Worm (Caenorhabditis elegans) whole organism, young adult: Measurements from ENCODE around the gene sft-1.
A peak's percentile ranks its signal among the peaks of the same experiment; 100 is the strongest.

Source experiments
- F10E7.11 ChIP-seq: sonication (generic microtip); optimal IDR thresholded peaks from 2 replicates; lab custom pipeline; 2017; ENCODE audit warnings: mild to moderate bottlenecking, missing genetic modification characterization, moderate library complexity, missing compliant biosample characterization
- F22D6.2 ChIP-seq: sonication (generic microtip); optimal IDR thresholded peaks from 2 replicates; lab custom pipeline; 2016; ENCODE audit warnings: mild to moderate bottlenecking, missing genetic modification characterization, missing compliant biosample characterization
- F23B12.7 ChIP-seq: sonication (generic microtip); optimal IDR thresholded peaks from 2 replicates; lab custom pipeline; 2017; ENCODE audit warnings: missing genetic modification characterization, mild to moderate bottlenecking, missing compliant biosample characterization, antibody characterized with exemption, moderate library complexity; ENCODE audit not compliant: insufficient read depth
- F57C9.4 ChIP-seq: sonication (generic microtip); optimal IDR thresholded peaks from 2 replicates; lab custom pipeline; 2017; ENCODE audit warnings: mild to moderate bottlenecking, missing genetic modification characterization, missing compliant biosample characterization
- T07F8.4 ChIP-seq: sonication (generic microtip); optimal IDR thresholded peaks from 2 replicates; lab custom pipeline; 2016; ENCODE audit warnings: mild to moderate bottlenecking, missing genetic modification characterization, moderate library complexity, missing compliant biosample characterization
- Y53G8AR.9 ChIP-seq: fragments of 200-800 bp; sonication (Bioruptor generic); conservative IDR thresholded peaks from 2 replicates; pipeline ENCODE4 v1.3.6; 2022; ENCODE audit warnings: missing genetic modification reagents, missing genetic modification characterization, missing compliant biosample characterization
- Y67H2A.10 ChIP-seq: fragments of 200-800 bp; sonication (Bioruptor generic); conservative IDR thresholded peaks from 2 replicates; pipeline ENCODE4 v1.3.6; 2022; ENCODE audit warnings: missing genetic modification reagents, missing genetic modification characterization, missing compliant biosample characterization
- Y95B8A.8 ChIP-seq: fragments of 200-800 bp; sonication (Bioruptor generic); IDR thresholded peaks from 2 replicates; pipeline ENCODE4 v1.3.6; 2022; ENCODE audit warnings: missing genetic modification reagents, missing genetic modification characterization, missing compliant biosample characterization
- ZK185.1 ChIP-seq: sonication (generic microtip); optimal IDR thresholded peaks from 2 replicates; lab custom pipeline; 2016; ENCODE audit warnings: mild to moderate bottlenecking, missing genetic modification characterization, missing compliant biosample characterization; ENCODE audit not compliant: poor library complexity, severe bottlenecking
- akir-1 ChIP-seq: fragments of 200-800 bp; sonication (Bioruptor generic); optimal IDR thresholded peaks from 2 replicates; lab custom pipeline; 2018; ENCODE audit warnings: mild to moderate bottlenecking, missing genetic modification characterization, moderate library complexity, missing compliant biosample characterization
- aptf-2 ChIP-seq: fragments of 200-800 bp; sonication (Bioruptor generic); conservative IDR thresholded peaks from 2 replicates; pipeline ENCODE4 v1.3.6; 2022; ENCODE audit warnings: missing genetic modification reagents, missing genetic modification characterization, missing compliant biosample characterization
- athp-1 ChIP-seq: sonication (generic microtip); optimal IDR thresholded peaks from 2 replicates; lab custom pipeline; 2017; ENCODE audit warnings: mild to moderate bottlenecking, missing genetic modification characterization, missing compliant biosample characterization
- attf-3 ChIP-seq: fragments of 200-800 bp; sonication (Bioruptor generic); conservative IDR thresholded peaks from 2 replicates; pipeline ENCODE4 v1.3.6; 2022; ENCODE audit warnings: missing genetic modification reagents, missing genetic modification characterization, missing compliant biosample characterization
- bed-1 ChIP-seq: fragments of 200-800 bp; sonication (Bioruptor generic); IDR thresholded peaks from 2 replicates; pipeline ENCODE4 v1.3.6; 2022; ENCODE audit warnings: missing genetic modification reagents, missing genetic modification characterization, missing compliant biosample characterization
- cebp-1 ChIP-seq, 2 experiments: fragments of 200-800 bp in 1 of 2; sonication (Bioruptor generic) in 1 of 2; sonication (generic microtip) in 1 of 2; IDR thresholded peaks in 1 of 2; optimal IDR thresholded peaks in 1 of 2; 2 replicates each; pipeline versions ENCODE4 v1.3.6 to Lab custom; 2017 to 2022; ENCODE audit warnings: missing compliant biosample characterization in 2 of 2, missing genetic modification characterization in 2 of 2, mild to moderate bottlenecking in 1 of 2, missing genetic modification reagents in 1 of 2, moderate library complexity in 1 of 2
- cebp-2 ChIP-seq: fragments of 200-800 bp; sonication (Bioruptor generic); IDR thresholded peaks from 2 replicates; pipeline ENCODE4 v1.3.6; 2022; ENCODE audit warnings: missing genetic modification characterization, missing compliant biosample characterization
- ceh-40 ChIP-seq: fragments of 200-800 bp; sonication (Bioruptor generic); IDR thresholded peaks from 2 replicates; pipeline ENCODE4 v1.3.6; 2022; ENCODE audit warnings: missing genetic modification characterization, missing compliant biosample characterization
- die-1 ChIP-seq: sonication (generic microtip); optimal IDR thresholded peaks from 2 replicates; lab custom pipeline; 2016; ENCODE audit warnings: missing genotype, mild to moderate bottlenecking, missing genetic modification characterization, missing compliant biosample characterization
- dox-1 ChIP-seq: fragments of 200-800 bp; sonication (Bioruptor generic); IDR thresholded peaks from 2 replicates; pipeline ENCODE4 v1.3.6; 2022; ENCODE audit warnings: missing genetic modification reagents, missing genetic modification characterization, missing compliant biosample characterization
- dpff-1 ChIP-seq: sonication (generic microtip); optimal IDR thresholded peaks from 2 replicates; lab custom pipeline; 2017; ENCODE audit warnings: mild to moderate bottlenecking, missing genetic modification characterization, missing compliant biosample characterization
- egl-44 ChIP-seq: fragments of 200-800 bp; sonication (Bioruptor generic); IDR thresholded peaks from 2 replicates; pipeline ENCODE4 v1.3.6; 2022; ENCODE audit warnings: missing genetic modification reagents, missing genetic modification characterization, missing compliant biosample characterization
- egrh-3 ChIP-seq: fragments of 200-800 bp; sonication (Bioruptor generic); IDR thresholded peaks from 2 replicates; pipeline ENCODE4 v1.3.6; 2022; ENCODE audit warnings: missing genetic modification reagents, missing genetic modification characterization, missing compliant biosample characterization
- ets-4 ChIP-seq: fragments of 200-800 bp; sonication (Bioruptor generic); optimal IDR thresholded peaks from 2 replicates; lab custom pipeline; 2018; ENCODE audit warnings: mild to moderate bottlenecking, missing genetic modification characterization, missing compliant biosample characterization
- gei-17 ChIP-seq: fragments of 200-800 bp; sonication (Bioruptor generic); optimal IDR thresholded peaks from 2 replicates; lab custom pipeline; 2018; ENCODE audit warnings: mild to moderate bottlenecking, missing genetic modification characterization, missing compliant biosample characterization
- him-1 ChIP-seq: sonication (generic microtip); optimal IDR thresholded peaks from 2 replicates; lab custom pipeline; 2016; ENCODE audit warnings: missing genotype, missing genetic modification reagents, missing genetic modification characterization, missing compliant biosample characterization
- hlh-12 ChIP-seq: sonication (generic microtip); optimal IDR thresholded peaks from 2 replicates; lab custom pipeline; 2016; ENCODE audit warnings: missing genetic modification characterization, missing compliant biosample characterization
- hlh-26 ChIP-seq: fragments of 200-800 bp; sonication (Bioruptor generic); conservative IDR thresholded peaks from 2 replicates; pipeline ENCODE4 v1.3.6; 2022; ENCODE audit warnings: missing genetic modification reagents, missing genetic modification characterization, missing compliant biosample characterization
- hmg-1.2 ChIP-seq: fragments of 200-800 bp; sonication (Bioruptor generic); IDR thresholded peaks from 2 replicates; pipeline ENCODE4 v1.3.6; 2022; ENCODE audit warnings: missing genetic modification reagents, missing genetic modification characterization, missing compliant biosample characterization
- hmg-20 ChIP-seq: fragments of 200-800 bp; sonication (Bioruptor generic); IDR thresholded peaks from 2 replicates; pipeline ENCODE4 v1.3.6; 2022; ENCODE audit warnings: missing genetic modification reagents, missing genetic modification characterization, missing compliant biosample characterization
- hrde-1 ChIP-seq: sonication (generic microtip); optimal IDR thresholded peaks from 2 replicates; lab custom pipeline; 2016; ENCODE audit warnings: missing genetic modification characterization, mild to moderate bottlenecking, missing compliant biosample characterization, moderate library complexity, missing genotype, missing genetic modification reagents, borderline replicate concordance
- hsf-1 ChIP-seq: fragments of 200-800 bp; sonication (Bioruptor generic); IDR thresholded peaks from 2 replicates; pipeline ENCODE4 v1.3.6; 2022; ENCODE audit warnings: missing genetic modification reagents, missing genetic modification characterization, missing compliant biosample characterization
- lin-26 ChIP-seq: fragments of 200-800 bp; sonication (Bioruptor generic); IDR thresholded peaks from 2 replicates; pipeline ENCODE4 v1.3.6; 2022; ENCODE audit warnings: missing genetic modification reagents, missing genetic modification characterization, missing compliant biosample characterization
- lsy-27 ChIP-seq: sonication (generic microtip); optimal IDR thresholded peaks from 2 replicates; lab custom pipeline; 2017; ENCODE audit warnings: missing genetic modification characterization, mild to moderate bottlenecking, missing compliant biosample characterization, antibody characterized with exemption, missing genotype, borderline replicate concordance; ENCODE audit not compliant: insufficient read depth
- mxl-1 ChIP-seq: sonication (generic microtip); optimal IDR thresholded peaks from 2 replicates; lab custom pipeline; 2016; ENCODE audit warnings: missing genetic modification characterization, missing compliant biosample characterization
- nfyb-1 ChIP-seq: fragments of 200-800 bp; sonication (Bioruptor generic); IDR thresholded peaks from 2 replicates; pipeline ENCODE4 v1.3.6; 2022; ENCODE audit warnings: missing genetic modification reagents, missing genetic modification characterization, missing compliant biosample characterization
- nhr-80 ChIP-seq: sonication (generic microtip); optimal IDR thresholded peaks from 2 replicates; lab custom pipeline; 2016; ENCODE audit warnings: missing genetic modification characterization, missing compliant biosample characterization
- nhr-90 ChIP-seq: sonication (generic microtip); optimal IDR thresholded peaks from 2 replicates; lab custom pipeline; 2016; ENCODE audit warnings: missing genotype, mild to moderate bottlenecking, missing genetic modification characterization, missing compliant biosample characterization
- repo-1 ChIP-seq: sonication (generic microtip); optimal IDR thresholded peaks from 2 replicates; lab custom pipeline; 2017; ENCODE audit warnings: mild to moderate bottlenecking, missing genetic modification characterization, missing compliant biosample characterization
- sdz-38 ChIP-seq: sonication (generic microtip); optimal IDR thresholded peaks from 2 replicates; lab custom pipeline; 2016; ENCODE audit warnings: missing genotype, missing genetic modification characterization, missing compliant biosample characterization
- snpc-1.3 ChIP-seq: sonication (generic microtip); optimal IDR thresholded peaks from 2 replicates; lab custom pipeline; 2017; ENCODE audit warnings: missing genetic modification characterization, mild to moderate bottlenecking, missing compliant biosample characterization, antibody characterized with exemption, moderate library complexity, missing genotype, missing genetic modification reagents; ENCODE audit not compliant: insufficient read depth
- somi-1 ChIP-seq: fragments of 200-800 bp; sonication (Bioruptor generic); optimal IDR thresholded peaks from 2 replicates; lab custom pipeline; 2018; ENCODE audit warnings: mild to moderate bottlenecking, missing genetic modification characterization, missing compliant biosample characterization
- tbp1 ChIP-seq: fragments of 200-800 bp; sonication (Bioruptor generic); optimal IDR thresholded peaks from 2 replicates; lab custom pipeline; 2018; ENCODE audit warnings: mild to moderate bottlenecking, missing genetic modification characterization, missing compliant biosample characterization
- tlf-1 ChIP-seq: fragments of 200-800 bp; sonication (Bioruptor generic); optimal IDR thresholded peaks from 2 replicates; lab custom pipeline; 2018; ENCODE audit warnings: mild to moderate bottlenecking, missing genetic modification characterization, missing compliant biosample characterization
- unc-62 ChIP-seq: fragments of 150-350 bp; optimal IDR thresholded peaks from 2 replicates; lab custom pipeline; 2014; ENCODE audit warnings: missing biosample characterization, missing genetic modification reagents, missing genetic modification characterization
- xnd-1 ChIP-seq: sonication (generic microtip); optimal IDR thresholded peaks from 2 replicates; lab custom pipeline; 2016; ENCODE audit warnings: missing genotype, missing genetic modification reagents, missing genetic modification characterization, missing compliant biosample characterization
- zim-3 ChIP-seq: sonication (generic microtip); optimal IDR thresholded peaks from 2 replicates; lab custom pipeline; 2017; ENCODE audit warnings: mild to moderate bottlenecking, missing genetic modification characterization, moderate library complexity, missing compliant biosample characterization
- ztf-18 ChIP-seq: sonication (generic microtip); optimal IDR thresholded peaks from 2 replicates; lab custom pipeline; 2016; ENCODE audit warnings: missing genotype, mild to moderate bottlenecking, missing genetic modification characterization, missing compliant biosample characterization
- ztf-28 ChIP-seq: fragments of 200-800 bp; sonication (Bioruptor generic); IDR thresholded peaks from 2 replicates; pipeline ENCODE4 v1.3.6; 2022; ENCODE audit warnings: missing genetic modification reagents, missing genetic modification characterization, missing compliant biosample characterization

sft-1 gene

DNA sequence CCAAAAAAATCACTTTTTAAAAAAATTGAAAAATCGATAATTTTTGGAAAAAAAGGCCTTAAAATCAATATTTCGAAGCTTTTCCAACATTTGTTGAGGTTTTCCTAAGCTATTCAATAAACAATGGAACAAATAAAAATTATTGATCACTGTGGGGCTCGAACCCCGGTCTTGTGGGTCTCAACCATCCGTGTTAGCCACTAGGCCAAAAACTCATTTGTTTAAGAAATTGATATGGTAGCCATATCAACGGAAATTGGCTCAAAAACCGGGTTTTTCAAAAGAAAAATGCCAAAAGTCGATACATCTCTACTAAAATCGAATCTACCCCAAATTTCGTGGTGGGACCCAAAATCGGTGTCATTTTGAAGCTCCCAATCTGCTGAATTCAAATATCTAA, 25.5 kb downstream of the sft-1 start (continued):
- no peak for TF ChIP-seq unc-62 (GFP tag; lab: Kevin White, UChicago)
- no peak for TF ChIP-seq lsy-27 (tag; lab: Kevin White, UChicago)
- TF ChIP-seq him-1 (tag; lab: Kevin White, UChicago) = peak; percentile 94
- TF ChIP-seq aptf-2 (GFP tag; lab: Robert Waterston, UW) = no peak
- TF ChIP-seq tbp1 (GFP tag; lab: Kevin White, UChicago) = peak; percentile 86
- no peak for TF ChIP-seq cebp-1 (GFP tag; IDR thresholded peaks at IDR 0.05; lab: Robert Waterston, UW)
- peak; percentile 19 for TF ChIP-seq cebp-1 (tag; optimal IDR thresholded peaks at IDR 0.05; lab: Kevin White, UChicago)
- no peak for TF ChIP-seq egrh-3 (GFP tag; lab: Robert Waterston, UW)
- TF ChIP-seq F23B12.7 (tag; lab: Kevin White, UChicago) = no peak
- no peak for TF ChIP-seq hmg-20 (GFP tag; lab: Robert Waterston, UW)
- TF ChIP-seq ceh-40 (GFP tag; lab: Robert Waterston, UW) = no peak
- TF ChIP-seq hsf-1 (GFP tag; lab: Robert Waterston, UW) = no peak
- TF ChIP-seq hrde-1 = no peak
- TF ChIP-seq nhr-80 (tag; lab: Kevin White, UChicago) = no peak
- TF ChIP-seq die-1 = peak; percentile 54
- no peak for TF ChIP-seq cebp-2
- peak; percentile 4 for TF ChIP-seq ztf-18 (tag; lab: Kevin White, UChicago)
- peak; percentile 4 for TF ChIP-seq mxl-1 (tag; lab: Kevin White, UChicago)
- no peak for TF ChIP-seq F10E7.11 (tag; lab: Kevin White, UChicago)
- TF ChIP-seq hlh-12 = no peak
- TF ChIP-seq dox-1 (GFP tag; lab: Robert Waterston, UW) = 0 out of 2 replicates have a peak, but pooled peaks have one; percentile 17
- no peak for TF ChIP-seq ZK185.1 (tag; lab: Kevin White, UChicago)
- TF ChIP-seq athp-1 (tag; lab: Kevin White, UChicago) = no peak
- no peak for TF ChIP-seq T07F8.4 (tag; lab: Kevin White, UChicago)
- TF ChIP-seq nhr-90 (tag; lab: Kevin White, UChicago) = peak; percentile 34
- peak; percentile 39; the same call in 1 of the 2 replicates for TF ChIP-seq hmg-1.2 (GFP tag; lab: Robert Waterston, UW)
- no peak for TF ChIP-seq F22D6.2 (tag; lab: Kevin White, UChicago)
- TF ChIP-seq gei-17 = no peak
- TF ChIP-seq lin-26 = peak; percentile 65; the same call in 1 of the 2 replicates
- TF ChIP-seq akir-1 (GFP tag; lab: Kevin White, UChicago) = no peak
- TF ChIP-seq attf-3 (GFP tag; lab: Robert Waterston, UW) = no peak
- no peak for TF ChIP-seq Y67H2A.10 (GFP tag; lab: Robert Waterston, UW)
- no peak for TF ChIP-seq nfyb-1 (GFP tag; lab: Robert Waterston, UW)
- no peak for TF ChIP-seq egl-44 (GFP tag; lab: Robert Waterston, UW)
- no peak for TF ChIP-seq Y95B8A.8 (GFP tag; lab: Robert Waterston, UW)
- no peak for TF ChIP-seq hlh-26 (GFP tag; lab: Robert Waterston, UW)
- TF ChIP-seq snpc-1.3 (tag; lab: Kevin White, UChicago) = no peak
- no peak for TF ChIP-seq sdz-38 (tag; lab: Kevin White, UChicago)
- no peak for TF ChIP-seq somi-1 (GFP tag; lab: Kevin White, UChicago)
- TF ChIP-seq Y53G8AR.9 (GFP tag; lab: Robert Waterston, UW) = 0 out of 2 replicates have a peak, but pooled peaks have one; percentile 14
- TF ChIP-seq dpff-1 (tag; lab: Kevin White, UChicago) = no peak
- 0 out of 2 replicates have a peak, but pooled peaks have one; percentile 39 for TF ChIP-seq ztf-28 (GFP tag; lab: Robert Waterston, UW)
- TF ChIP-seq bed-1 (GFP tag; lab: Robert Waterston, UW) = no peak
- peak; percentile 16 for TF ChIP-seq xnd-1 (tag; lab: Kevin White, UChicago)
- no peak for TF ChIP-seq zim-3 (tag; lab: Kevin White, UChicago)
- TF ChIP-seq ets-4 (GFP tag; lab: Kevin White, UChicago) = no peak
- no peak for TF ChIP-seq repo-1
- no peak for TF ChIP-seq tlf-1
- no peak for TF ChIP-seq F57C9.4 (tag; lab: Kevin White, UChicago)
